Worm (Caenorhabditis elegans) whole organism, midembryonic: Measurements from ENCODE around the gene T23F2.5.
A peak's percentile ranks its signal among the peaks of the same experiment; 100 is the strongest.

Source experiments
- T22C8.4 ChIP-seq: fragments of 200-800 bp; sonication (Bioruptor generic); IDR thresholded peaks from 2 replicates; pipeline ENCODE4 v1.3.6; 2022; ENCODE audit warnings: missing genetic modification characterization, missing compliant biosample characterization
- cog-1 ChIP-seq: sonication (generic microtip); optimal IDR thresholded peaks from 2 replicates; lab custom pipeline; 2016; ENCODE audit warnings: missing genetic modification characterization, missing compliant biosample characterization
- flt-1 ChIP-seq: fragments of 200-800 bp; sonication (Bioruptor generic); IDR thresholded peaks from 2 replicates; pipeline ENCODE4 v1.3.6; 2022; ENCODE audit warnings: missing genetic modification characterization, missing compliant biosample characterization
- klf-2 ChIP-seq: fragments of 200-800 bp; sonication (Bioruptor generic); conservative IDR thresholded peaks from 2 replicates; pipeline ENCODE4 v1.3.6; 2022; ENCODE audit warnings: missing genetic modification reagents, missing genetic modification characterization, missing compliant biosample characterization
- med-1 ChIP-seq: sonication (generic microtip); optimal IDR thresholded peaks from 2 replicates; lab custom pipeline; 2017; ENCODE audit warnings: missing genetic modification characterization, mild to moderate bottlenecking, missing compliant biosample characterization, antibody characterized with exemption, missing genetic modification reagents; ENCODE audit not compliant: insufficient read depth
- ref-1 ChIP-seq: fragments of 200-800 bp; sonication (Bioruptor generic); conservative IDR thresholded peaks from 2 replicates; pipeline ENCODE4 v1.3.6; 2022; ENCODE audit warnings: missing genetic modification reagents, missing genetic modification characterization, missing compliant biosample characterization
- tab-1 ChIP-seq: fragments of 200-800 bp; sonication (Bioruptor generic); IDR thresholded peaks from 2 replicates; pipeline ENCODE4 v1.3.6; 2022; ENCODE audit warnings: missing genetic modification characterization, missing compliant biosample characterization
- ztf-23 ChIP-seq: fragments of 200-800 bp; sonication (Bioruptor generic); IDR thresholded peaks from 2 replicates; pipeline ENCODE4 v1.3.6; 2022; ENCODE audit warnings: missing genetic modification reagents, missing genetic modification characterization, missing compliant biosample characterization
- ztf-29 ChIP-seq: fragments of 200-800 bp; sonication (Bioruptor generic); IDR thresholded peaks from 2 replicates; pipeline ENCODE4 v1.3.6; 2022; ENCODE audit warnings: missing genetic modification reagents, missing genetic modification characterization, missing compliant biosample characterization

T23F2.5 gene

ce11 chrX:5485284-5485927 lies 31.6 kb downstream of the T23F2.5 start:
- TF ChIP-seq flt-1 (GFP tag; lab: Robert Waterston, UW) = peak; percentile 51
- TF ChIP-seq T22C8.4 (GFP tag; lab: Robert Waterston, UW) = peak; percentile 60; the same call in 1 of the 2 replicates
- TF ChIP-seq ref-1 (GFP tag; lab: Robert Waterston, UW) = no peak

ce11 chrX:5479876-5480580 lies 36.9 kb downstream of the T23F2.5 start:
- TF ChIP-seq ztf-29 (GFP tag; lab: Robert Waterston, UW) (no peak), flt-1 (GFP tag; lab: Robert Waterston, UW) (no peak), klf-2 (GFP tag; lab: Robert Waterston, UW) (no peak), T22C8.4 (GFP tag; lab: Robert Waterston, UW) (no peak), cog-1 (tag; lab: Kevin White, UChicago) (peak; percentile 67), ztf-23 (GFP tag; lab: Robert Waterston, UW) (0 out of 2 replicates have a peak, but pooled peaks have one; percentile 35), med-1 (GFP tag; lab: Kevin White, UChicago) (no peak), ref-1 (GFP tag; lab: Robert Waterston, UW) (no peak), tab-1 (0 out of 2 replicates have a peak, but pooled peaks have one; percentile 53)

- TF ChIP-seq klf-2 (GFP tag; lab: Robert Waterston, UW) (no peak), flt-1 (GFP tag; lab: Robert Waterston, UW) (no peak), T22C8.4 (GFP tag; lab: Robert Waterston, UW) (no peak), ref-1 (GFP tag; lab: Robert Waterston, UW) (no peak), cog-1 (tag; lab: Kevin White, UChicago) (no peak), tab-1 (no peak), ztf-23 (GFP tag; lab: Robert Waterston, UW) (no peak), med-1 (GFP tag; lab: Kevin White, UChicago) (no peak), ztf-29 (GFP tag; lab: Robert Waterston, UW) (no peak)
Observed at ce11 chrX:5479300-5479811, 37.6 kb downstream of the T23F2.5 start, which contains the start of gene dlg-1. Gene dlg-1, plus strand, starts transcription at chrX:5479700.

DNA sequence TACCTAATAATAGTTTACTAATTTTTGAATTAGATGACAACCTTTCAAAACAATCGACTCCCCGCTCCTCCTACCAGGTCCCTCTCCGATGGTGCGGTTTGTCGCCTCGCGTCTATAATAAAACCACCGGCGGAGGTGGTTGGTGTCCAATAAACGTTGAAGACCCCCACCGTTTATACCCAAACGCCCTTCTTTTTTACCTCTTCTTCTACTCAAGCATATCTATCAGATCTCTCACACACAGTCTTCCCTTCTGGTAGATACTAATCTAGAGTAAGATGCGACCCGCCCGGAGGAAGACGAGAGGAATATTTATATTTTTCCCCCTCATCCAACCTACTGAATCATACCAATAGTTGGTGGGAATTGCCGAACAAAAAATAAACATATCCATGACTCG lies 38.1 kb downstream of the T23F2.5 start:
- TF ChIP-seq med-1 (GFP tag; lab: Kevin White, UChicago) (no peak), cog-1 (tag; lab: Kevin White, UChicago) (no peak), ztf-23 (GFP tag; lab: Robert Waterston, UW) (no peak), flt-1 (GFP tag; lab: Robert Waterston, UW) (no peak), tab-1 (no peak), ztf-29 (GFP tag; lab: Robert Waterston, UW) (no peak), ref-1 (GFP tag; lab: Robert Waterston, UW) (no peak), T22C8.4 (GFP tag; lab: Robert Waterston, UW) (no peak), klf-2 (GFP tag; lab: Robert Waterston, UW) (no peak)

DNA sequence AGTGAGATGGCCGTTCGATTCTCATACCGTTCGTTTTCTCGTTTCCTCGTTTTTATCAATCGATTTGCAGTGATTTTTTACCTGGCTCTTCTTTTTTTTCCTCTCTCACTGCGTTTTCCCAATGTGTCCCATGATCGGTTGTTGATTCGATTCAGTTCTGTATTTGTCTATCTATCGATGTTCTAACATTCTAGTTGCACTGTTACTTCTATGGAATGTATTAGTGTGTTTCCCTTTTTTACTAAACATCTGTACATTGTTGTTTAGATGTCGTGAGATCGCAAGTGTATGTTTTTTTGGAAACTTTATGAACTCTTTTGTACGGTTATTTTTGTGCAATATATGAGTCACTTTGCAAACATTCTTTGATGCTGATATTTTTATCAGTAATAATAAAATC lies 39.4 kb downstream of the T23F2.5 start:
- TF ChIP-seq cog-1 (tag; lab: Kevin White, UChicago) (no peak), flt-1 (GFP tag; lab: Robert Waterston, UW) (no peak), klf-2 (GFP tag; lab: Robert Waterston, UW) (no peak), ztf-29 (GFP tag; lab: Robert Waterston, UW) (no peak), med-1 (GFP tag; lab: Kevin White, UChicago) (no peak), tab-1 (no peak), ztf-23 (GFP tag; lab: Robert Waterston, UW) (no peak), ref-1 (GFP tag; lab: Robert Waterston, UW) (no peak), T22C8.4 (GFP tag; lab: Robert Waterston, UW) (no peak)

DNA sequence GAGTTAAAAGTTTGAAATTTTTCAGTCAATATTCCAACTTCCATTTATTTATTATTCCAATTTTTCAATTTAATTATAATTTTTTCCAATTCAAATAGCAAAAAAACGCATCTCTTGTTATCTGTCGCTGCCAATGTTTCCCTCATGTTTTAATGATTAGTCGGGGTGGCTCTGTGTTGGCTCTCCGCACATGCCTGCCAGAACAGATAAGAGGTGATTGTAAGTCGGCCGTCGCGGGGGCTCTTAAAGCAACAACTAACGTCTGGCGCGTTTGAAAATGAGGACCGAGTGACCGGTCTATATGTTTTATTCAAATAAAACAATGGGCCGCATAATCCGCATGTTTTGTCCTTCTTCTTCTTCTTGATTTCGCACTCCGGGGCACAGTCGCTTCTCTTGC lies 40.6 kb downstream of the T23F2.5 start:
- TF ChIP-seq T22C8.4 (GFP tag; lab: Robert Waterston, UW) (no peak), cog-1 (tag; lab: Kevin White, UChicago) (no peak), klf-2 (GFP tag; lab: Robert Waterston, UW) (no peak), flt-1 (GFP tag; lab: Robert Waterston, UW) (no peak), tab-1 (no peak)

- TF ChIP-seq klf-2 (GFP tag; lab: Robert Waterston, UW) (no peak), T22C8.4 (GFP tag; lab: Robert Waterston, UW) (no peak), tab-1 (peak; percentile 70), ztf-23 (GFP tag; lab: Robert Waterston, UW) (0 out of 2 replicates have a peak, but pooled peaks have one; percentile 52), flt-1 (GFP tag; lab: Robert Waterston, UW) (peak; percentile 77), med-1 (GFP tag; lab: Kevin White, UChicago) (no peak), cog-1 (tag; lab: Kevin White, UChicago) (peak; percentile 81)
Observed at ce11 chrX:5475164-5475576, 41.8 kb downstream of the T23F2.5 start.

ce11 chrX:5470111-5470745 lies 46.7 kb downstream of the T23F2.5 start:
- TF ChIP-seq ztf-29 (GFP tag; lab: Robert Waterston, UW) = no peak
- no peak for TF ChIP-seq T22C8.4 (GFP tag; lab: Robert Waterston, UW)
- TF ChIP-seq ztf-23 (GFP tag; lab: Robert Waterston, UW) = no peak
- no peak for TF ChIP-seq med-1 (GFP tag; lab: Kevin White, UChicago)
- no peak for TF ChIP-seq ref-1 (GFP tag; lab: Robert Waterston, UW)
- TF ChIP-seq cog-1 (tag; lab: Kevin White, UChicago) = no peak
- TF ChIP-seq tab-1 = no peak
- TF ChIP-seq klf-2 (GFP tag; lab: Robert Waterston, UW) = no peak
- no peak for TF ChIP-seq flt-1 (GFP tag; lab: Robert Waterston, UW)
